Worm (Caenorhabditis elegans) whole organism, L4 larva: ENCODE results near the gene mpk-2.

Experiments used
- ctbp-1 ChIP-seq: fragments of 200-800 bp; sonication (Bioruptor generic); IDR thresholded peaks from 2 replicates; pipeline ENCODE4 v1.3.6; 2022; ENCODE audit warnings: missing genetic modification reagents, missing genetic modification characterization, missing compliant biosample characterization
- dmd-8 ChIP-seq: fragments of 200-800 bp; sonication (Bioruptor generic); IDR thresholded peaks from 2 replicates; pipeline ENCODE4 v1.3.6; 2022; ENCODE audit warnings: missing genetic modification characterization, missing compliant biosample characterization
- fkh-10 ChIP-seq: fragments of 150-350 bp; optimal IDR thresholded peaks from 2 replicates; lab custom pipeline; 2014; ENCODE audit warnings: missing biosample characterization, missing genetic modification reagents, missing genetic modification characterization
- hlh-11 ChIP-seq: fragments of 200-800 bp; sonication (Bioruptor generic); optimal IDR thresholded peaks from 2 replicates; lab custom pipeline; 2018; ENCODE audit warnings: mild to moderate bottlenecking, missing genetic modification characterization, missing compliant biosample characterization
- lin-13 ChIP-seq: fragments of 150-350 bp; optimal IDR thresholded peaks from 2 replicates; lab custom pipeline; 2014; ENCODE audit warnings: missing biosample characterization, missing genetic modification reagents, missing genetic modification characterization
- lin-39 ChIP-seq: fragments of 150-350 bp; optimal IDR thresholded peaks from 2 replicates; lab custom pipeline; 2014; ENCODE audit warnings: missing biosample characterization, missing genetic modification reagents, missing genetic modification characterization
- mxl-3 ChIP-seq: fragments of 200-800 bp; sonication (Bioruptor generic); optimal IDR thresholded peaks from 2 replicates; lab custom pipeline; 2018; ENCODE audit warnings: mild to moderate bottlenecking, missing genetic modification characterization, missing compliant biosample characterization
- nhr-76 ChIP-seq: fragments of 150-350 bp; optimal IDR thresholded peaks from 2 replicates; lab custom pipeline; 2014; ENCODE audit warnings: missing biosample characterization, missing genetic modification characterization
- pha-4 ChIP-seq, 2 experiments: fragments of 150-350 bp in 1 of 2; fragments of 200-800 bp in 1 of 2; sonication (Bioruptor generic) in 1 of 2; IDR thresholded peaks in 1 of 2; optimal IDR thresholded peaks in 1 of 2; 2 replicates each; pipeline versions ENCODE4 v1.3.6 to Lab custom; 2014 to 2022; ENCODE audit warnings: missing genetic modification characterization in 2 of 2, missing genetic modification reagents in 2 of 2, missing biosample characterization in 1 of 2, missing compliant biosample characterization in 1 of 2
- zip-2 ChIP-seq: fragments of 150-350 bp; optimal IDR thresholded peaks from 2 replicates; lab custom pipeline; 2014; ENCODE audit warnings: missing biosample characterization, missing genetic modification characterization
- ztf-11 ChIP-seq: fragments of 150-350 bp; optimal IDR thresholded peaks from 2 replicates; lab custom pipeline; 2014; ENCODE audit warnings: missing biosample characterization, missing genetic modification characterization

ce11 chrII:5086143-5086542, 17.8 kb upstream of the mpk-2 start:
- TF ChIP-seq ztf-11 (tag; lab: Kevin White, UChicago) (no peak), nhr-76 (tag; lab: Kevin White, UChicago) (no peak), ctbp-1 (GFP tag; lab: Robert Waterston, UW) (no peak), pha-4 (GFP tag; IDR thresholded peaks at IDR 0.05; lab: Robert Waterston, UW) (no peak), pha-4 (tag; optimal IDR thresholded peaks at IDR 0.05; lab: Kevin White, UChicago) (no peak), hlh-11 (no peak), lin-39 (tag; lab: Kevin White, UChicago) (no peak), zip-2 (tag; lab: Kevin White, UChicago) (no peak), mxl-3 (GFP tag; lab: Kevin White, UChicago) (no peak), lin-13 (GFP tag; lab: Kevin White, UChicago) (no peak), fkh-10 (no peak), dmd-8 (GFP tag; lab: Robert Waterston, UW) (no peak)
